Fruit fly (Drosophila melanogaster): ENCODE measurements around the gene eIF4E7.

The eIF4E7 gene

DNA sequence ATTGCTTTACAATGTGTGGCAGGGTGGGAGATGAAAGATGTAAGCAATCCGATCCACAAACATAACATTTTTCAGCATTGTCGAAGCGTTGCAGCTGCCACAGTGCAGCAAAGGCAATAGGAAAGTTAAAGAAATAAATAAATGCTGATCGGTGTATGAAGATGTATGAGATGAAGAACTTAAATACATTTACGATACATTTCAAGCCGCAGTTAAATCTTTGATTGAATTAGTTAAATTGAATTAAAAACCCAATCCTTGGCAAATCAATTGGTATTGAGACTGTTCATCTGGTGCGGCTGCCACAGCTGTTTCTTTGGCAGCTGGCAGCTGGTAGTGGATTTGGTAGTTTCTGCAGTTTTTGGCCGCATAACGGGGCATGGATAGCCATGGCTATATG lies 35.7 kb upstream of the eIF4E7 start:
- TF ChIP-seq CG9705 (GFP tag; optimal IDR thresholded peaks at IDR 0.05) = no peak
- no peak for TF ChIP-seq tai (GFP tag; optimal IDR thresholded peaks at IDR 0.05)
- TF ChIP-seq brk (GFP tag; optimal IDR thresholded peaks at IDR 0.05) = no peak
- no peak for TF ChIP-seq Vsx2 (GFP tag; optimal IDR thresholded peaks at IDR 0.05; ENCODE audit: partially characterized antibody)
- no peak for TF ChIP-seq jim (GFP tag; optimal IDR thresholded peaks at IDR 0.05)

DNA sequence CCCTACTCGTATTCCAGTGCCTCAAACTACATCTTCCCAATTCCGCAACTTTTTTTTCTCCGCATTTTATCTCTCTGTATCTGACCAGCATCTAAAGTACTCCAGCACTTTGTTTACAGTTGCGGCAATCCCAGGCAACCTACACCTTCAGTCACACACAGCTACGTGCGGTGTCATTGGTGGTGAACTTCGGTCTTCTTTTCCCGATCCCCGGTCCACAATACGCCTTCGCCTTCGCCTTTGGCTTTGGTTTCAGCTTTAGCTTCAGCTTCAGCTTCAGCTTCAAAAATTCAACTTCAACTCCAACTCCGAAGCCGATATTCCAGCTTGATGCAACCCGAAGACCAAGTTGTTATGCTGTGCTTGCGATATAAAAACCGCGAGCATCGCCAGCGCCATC lies 28.8 kb upstream of the eIF4E7 start, which contains the start of gene CG11380:
Gene CG11380 (plus strand): TSS at position 301 of the 400 bp plus-strand sequence.
- TF ChIP-seq brk (GFP tag; optimal IDR thresholded peaks at IDR 0.05) (no peak), sage (GFP tag; optimal IDR thresholded peaks at IDR 0.05) (no peak), dl (GFP tag; optimal IDR thresholded peaks at IDR 0.05; ENCODE audit: insufficient read depth in 1 of 2, partially characterized antibody in 2 of 2) (no peak), Rel (GFP tag; optimal IDR thresholded peaks at IDR 0.05) (no peak), Rel (tag; optimal IDR thresholded peaks at IDR 0.05) (no peak), Dif (GFP tag; optimal IDR thresholded peaks at IDR 0.05; ENCODE audit: partially characterized antibody) (no peak), rgr (GFP tag; optimal IDR thresholded peaks at IDR 0.05) (no peak), Myc (optimal IDR thresholded peaks at IDR 0.05) (no peak), Hr83 (GFP tag; optimal IDR thresholded peaks at IDR 0.05; ENCODE audit: poor library complexity, severe bottlenecking) (no peak), CG9705 (GFP tag; optimal IDR thresholded peaks at IDR 0.05) (no peak), Mio (GFP tag; optimal IDR thresholded peaks at IDR 0.05) (no peak), CrebA (GFP tag; optimal IDR thresholded peaks at IDR 0.05; ENCODE audit: borderline replicate concordance) (no peak), Sp1 (GFP tag; optimal IDR thresholded peaks at IDR 0.05) (no peak), OdsH (GFP tag; optimal IDR thresholded peaks at IDR 0.05) (no peak), jim (GFP tag; optimal IDR thresholded peaks at IDR 0.05) (no peak), Hnf4 (GFP tag; optimal IDR thresholded peaks at IDR 0.05) (no peak), pan (optimal IDR thresholded peaks at IDR 0.05) (no peak), CG32264 (GFP tag; optimal IDR thresholded peaks at IDR 0.05) (no peak), dmrt93B (GFP tag; optimal IDR thresholded peaks at IDR 0.05) (no peak)

DNA sequence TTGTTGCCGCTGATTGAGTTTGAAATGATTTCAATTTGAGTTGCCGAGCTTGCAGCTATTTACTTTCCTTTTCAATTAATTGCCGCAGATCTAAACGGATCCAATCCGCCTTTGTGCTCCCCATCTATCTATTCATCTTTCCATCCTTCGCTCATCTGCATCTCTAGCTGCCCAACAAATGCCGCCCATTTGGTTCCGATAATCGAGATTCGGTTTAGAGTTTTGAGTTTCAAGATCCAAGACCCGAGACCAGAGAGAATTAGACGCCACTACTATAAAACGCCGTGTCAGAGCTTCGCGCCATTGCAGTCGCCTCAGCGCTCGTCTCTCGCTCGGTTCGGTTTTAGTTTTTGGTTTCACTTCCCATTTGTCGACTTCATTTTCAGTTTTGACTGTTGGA lies 22.3 kb upstream of the eIF4E7 start, which contains the start of gene CG14626:
Gene CG14626 (plus strand): TSS at position 301 of the 400 bp plus-strand sequence.
- TF ChIP-seq HLH106 (tag; optimal IDR thresholded peaks at IDR 0.05) (no peak), Myc (optimal IDR thresholded peaks at IDR 0.05) (no peak), dsf (GFP tag; optimal IDR thresholded peaks at IDR 0.05; ENCODE audit: borderline replicate concordance) (no peak), Mio (GFP tag; optimal IDR thresholded peaks at IDR 0.05) (no peak), Vsx2 (GFP tag; optimal IDR thresholded peaks at IDR 0.05; ENCODE audit: partially characterized antibody) (no peak), ey (GFP tag; optimal IDR thresholded peaks at IDR 0.05) (no peak), tai (GFP tag; optimal IDR thresholded peaks at IDR 0.05) (no peak), lola (GFP tag; optimal IDR thresholded peaks at IDR 0.05) (no peak), dmrt93B (GFP tag; optimal IDR thresholded peaks at IDR 0.05) (no peak)

DNA sequence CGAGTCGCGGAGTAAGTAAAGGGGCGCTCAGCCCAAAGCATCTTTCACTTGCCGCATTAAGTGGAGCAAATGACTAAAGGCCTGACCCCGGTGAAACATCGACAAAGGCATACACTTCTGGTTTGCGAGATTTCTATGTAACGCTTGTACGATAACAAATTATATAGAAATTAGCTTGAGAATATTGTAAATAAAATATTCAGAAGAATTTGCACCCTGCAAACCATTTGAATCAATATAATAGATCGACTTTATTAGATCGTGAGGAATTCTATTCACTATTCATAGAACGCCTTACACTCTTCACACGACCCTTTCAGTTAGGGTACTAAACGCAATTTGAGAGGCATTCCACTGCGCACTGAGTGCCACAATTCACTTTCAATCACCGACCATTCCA lies 21.6 kb upstream of the eIF4E7 start:
- TF ChIP-seq fru (GFP tag; optimal IDR thresholded peaks at IDR 0.05) = no peak
- no peak for TF ChIP-seq foxo (GFP tag; optimal IDR thresholded peaks at IDR 0.05)
- no peak for TF ChIP-seq Hr83 (GFP tag; optimal IDR thresholded peaks at IDR 0.05; ENCODE audit: poor library complexity, severe bottlenecking)
- no peak for TF ChIP-seq dsf (GFP tag; optimal IDR thresholded peaks at IDR 0.05; ENCODE audit: borderline replicate concordance)
- TF ChIP-seq psq (GFP tag; optimal IDR thresholded peaks at IDR 0.05) = no peak
- TF ChIP-seq Dfd (GFP tag; optimal IDR thresholded peaks at IDR 0.05) = no peak
- TF ChIP-seq CG9705 (GFP tag; optimal IDR thresholded peaks at IDR 0.05) = no peak
- TF ChIP-seq Sp1 (GFP tag; optimal IDR thresholded peaks at IDR 0.05) = no peak
- TF ChIP-seq CrebA (GFP tag; optimal IDR thresholded peaks at IDR 0.05; ENCODE audit: borderline replicate concordance) = no peak
- no peak for TF ChIP-seq Jra (GFP tag; optimal IDR thresholded peaks at IDR 0.05)
- TF ChIP-seq Dif (GFP tag; optimal IDR thresholded peaks at IDR 0.05; ENCODE audit: partially characterized antibody) = no peak

DNA sequence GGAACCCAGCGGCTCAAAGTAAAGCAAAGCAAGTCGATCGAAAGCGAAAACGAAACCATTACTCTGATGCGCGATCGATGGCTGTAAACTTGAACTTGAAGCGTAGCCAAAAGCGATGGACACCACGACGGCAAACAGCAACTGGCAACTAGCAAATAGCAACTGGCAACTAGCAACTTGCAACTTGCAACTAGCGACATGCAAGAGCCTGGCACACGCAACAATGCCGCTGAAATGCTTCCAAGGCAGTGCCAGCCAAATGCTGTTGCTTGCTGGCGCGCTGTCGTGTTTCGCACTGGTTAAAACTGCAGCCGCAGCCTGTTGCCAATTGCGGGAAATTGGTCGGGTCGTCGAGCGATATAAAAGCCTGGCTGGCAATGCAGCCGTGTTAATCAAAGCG lies 19.1 kb upstream of the eIF4E7 start, which contains the start of gene CG14627:
Gene CG14627 (plus strand): TSS at position 301 of the 400 bp plus-strand sequence.
- TF ChIP-seq pan (optimal IDR thresholded peaks at IDR 0.05) (no peak), CG32264 (GFP tag; optimal IDR thresholded peaks at IDR 0.05) (no peak), usp (GFP tag; optimal IDR thresholded peaks at IDR 0.05) (no peak), GATAd (GFP tag; optimal IDR thresholded peaks at IDR 0.05) (no peak), CrebA (GFP tag; optimal IDR thresholded peaks at IDR 0.05; ENCODE audit: borderline replicate concordance) (no peak), dmrt93B (GFP tag; optimal IDR thresholded peaks at IDR 0.05) (no peak), Hr78 (GFP tag; optimal IDR thresholded peaks at IDR 0.05) (no peak), Myc (optimal IDR thresholded peaks at IDR 0.05) (no peak), HLH106 (tag; optimal IDR thresholded peaks at IDR 0.05) (no peak), dsf (GFP tag; optimal IDR thresholded peaks at IDR 0.05; ENCODE audit: borderline replicate concordance) (no peak), dl (GFP tag; optimal IDR thresholded peaks at IDR 0.05; ENCODE audit: insufficient read depth in 1 of 2, partially characterized antibody in 2 of 2) (no peak), Hnf4 (GFP tag; optimal IDR thresholded peaks at IDR 0.05) (no peak), br (GFP tag; optimal IDR thresholded peaks at IDR 0.05) (no peak)

Data from whole organism, wandering third instar larva.